Worm (Caenorhabditis elegans) whole organism, mixed stage, embryonic: ENCODE data around the gene K10D11.6.

Experiments
- M03D4.4 ChIP-seq: sonication (generic microtip); optimal IDR thresholded peaks from 2 replicates; lab custom pipeline; 2017; ENCODE audit warnings: mild to moderate bottlenecking, missing genetic modification characterization, missing compliant biosample characterization
- bed-3 ChIP-seq: fragments of 200-800 bp; sonication (Bioruptor generic); optimal IDR thresholded peaks from 3 replicates; lab custom pipeline; 2018; ENCODE audit warnings: mild to moderate bottlenecking, missing genetic modification characterization, moderate library complexity, missing compliant biosample characterization
- blmp-1 ChIP-seq: fragments of 150-350 bp; optimal IDR thresholded peaks from 2 replicates; lab custom pipeline; 2014; ENCODE audit warnings: missing biosample characterization, missing genetic modification characterization
- ceh-39 ChIP-seq: fragments of 150-350 bp; optimal IDR thresholded peaks from 2 replicates; lab custom pipeline; 2014; ENCODE audit warnings: missing biosample characterization, missing genetic modification characterization
- ceh-83 ChIP-seq: fragments of 200-800 bp; sonication (Bioruptor generic); optimal IDR thresholded peaks from 2 replicates; lab custom pipeline; 2018; ENCODE audit warnings: mild to moderate bottlenecking, missing genetic modification characterization, missing compliant biosample characterization
- ces-1 ChIP-seq: fragments of 150-350 bp; optimal IDR thresholded peaks from 2 replicates; lab custom pipeline; 2014; ENCODE audit warnings: missing biosample characterization, missing genetic modification reagents, missing genetic modification characterization
- cnd-1 ChIP-seq: fragments of 200-800 bp; sonication (Bioruptor generic); optimal IDR thresholded peaks from 2 replicates; lab custom pipeline; 2018; ENCODE audit warnings: mild to moderate bottlenecking, missing genetic modification characterization, missing compliant biosample characterization
- drap-1 ChIP-seq: fragments of 200-800 bp; sonication (Bioruptor generic); optimal IDR thresholded peaks from 3 replicates; lab custom pipeline; 2018; ENCODE audit warnings: mild to moderate bottlenecking, missing genetic modification characterization, missing compliant biosample characterization
- elt-1 ChIP-seq: sonication (generic microtip); optimal IDR thresholded peaks from 2 replicates; lab custom pipeline; 2017; ENCODE audit warnings: missing genetic modification characterization, mild to moderate bottlenecking, missing compliant biosample characterization, antibody characterized with exemption, moderate library complexity, borderline replicate concordance; ENCODE audit not compliant: insufficient read depth
- flh-1 ChIP-seq: fragments of 200-800 bp; sonication (Bioruptor generic); optimal IDR thresholded peaks from 2 replicates; lab custom pipeline; 2018; ENCODE audit warnings: mild to moderate bottlenecking, missing genetic modification characterization, moderate library complexity, missing compliant biosample characterization
- ham-2 ChIP-seq: fragments of 200-800 bp; sonication (Bioruptor generic); optimal IDR thresholded peaks from 2 replicates; lab custom pipeline; 2018; ENCODE audit warnings: mild to moderate bottlenecking, missing genetic modification characterization, missing compliant biosample characterization
- hlh-1 ChIP-seq: fragments of 150-350 bp; optimal IDR thresholded peaks from 2 replicates; lab custom pipeline; 2014; ENCODE audit warnings: missing biosample characterization, missing genetic modification reagents, missing genetic modification characterization
- lin-13 ChIP-seq: fragments of 150-350 bp; optimal IDR thresholded peaks from 2 replicates; lab custom pipeline; 2014; ENCODE audit warnings: missing biosample characterization, missing genetic modification characterization
- lin-32 ChIP-seq: fragments of 200-800 bp; sonication (Bioruptor generic); optimal IDR thresholded peaks from 2 replicates; lab custom pipeline; 2018; ENCODE audit warnings: mild to moderate bottlenecking, missing genetic modification characterization, missing compliant biosample characterization
- lsy-2 ChIP-seq: fragments of 150-350 bp; optimal IDR thresholded peaks from 2 replicates; lab custom pipeline; 2014; ENCODE audit warnings: missing biosample characterization, missing genetic modification characterization
- mab-5 ChIP-seq: fragments of 150-350 bp; optimal IDR thresholded peaks from 2 replicates; lab custom pipeline; 2014; ENCODE audit warnings: missing biosample characterization, missing genetic modification characterization
- mep-1 ChIP-seq: fragments of 150-350 bp; optimal IDR thresholded peaks from 2 replicates; lab custom pipeline; 2017; ENCODE audit warnings: missing biosample characterization, missing genetic modification reagents, missing genetic modification characterization, inconsistent platforms
- nhr-12 ChIP-seq: fragments of 150-350 bp; optimal IDR thresholded peaks from 2 replicates; lab custom pipeline; 2014; ENCODE audit warnings: missing biosample characterization, missing genetic modification characterization
- nhr-2 ChIP-seq: fragments of 150-350 bp; optimal IDR thresholded peaks from 2 replicates; lab custom pipeline; 2014; ENCODE audit warnings: missing biosample characterization, missing genetic modification characterization
- nhr-28 ChIP-seq: fragments of 150-350 bp; optimal IDR thresholded peaks from 2 replicates; lab custom pipeline; 2014; ENCODE audit warnings: missing biosample characterization, missing genetic modification characterization
- pha-4 ChIP-seq: fragments of 150-350 bp; optimal IDR thresholded peaks from 2 replicates; lab custom pipeline; 2018; ENCODE audit warnings: missing biosample characterization, missing genetic modification reagents, missing genetic modification characterization
- sptf-1 ChIP-seq: sonication (generic microtip); optimal IDR thresholded peaks from 2 replicates; lab custom pipeline; 2017; ENCODE audit warnings: mild to moderate bottlenecking, missing genetic modification characterization, moderate library complexity, missing compliant biosample characterization
- unc-120 ChIP-seq: sonication (generic microtip); optimal IDR thresholded peaks from 2 replicates; lab custom pipeline; 2017; ENCODE audit warnings: missing genetic modification characterization, missing compliant biosample characterization; ENCODE audit not compliant: poor library complexity, severe bottlenecking
- unc-39 ChIP-seq: fragments of 150-350 bp; optimal IDR thresholded peaks from 2 replicates; lab custom pipeline; 2014; ENCODE audit warnings: missing biosample characterization, missing genetic modification characterization
- unc-62 ChIP-seq: fragments of 150-350 bp; optimal IDR thresholded peaks from 2 replicates; lab custom pipeline; 2014; ENCODE audit warnings: missing biosample characterization, missing genetic modification reagents, missing genetic modification characterization
- zip-8 ChIP-seq: fragments of 150-350 bp; optimal IDR thresholded peaks from 2 replicates; lab custom pipeline; 2014; ENCODE audit warnings: missing biosample characterization, missing genetic modification characterization

Gene K10D11.6

DNA sequence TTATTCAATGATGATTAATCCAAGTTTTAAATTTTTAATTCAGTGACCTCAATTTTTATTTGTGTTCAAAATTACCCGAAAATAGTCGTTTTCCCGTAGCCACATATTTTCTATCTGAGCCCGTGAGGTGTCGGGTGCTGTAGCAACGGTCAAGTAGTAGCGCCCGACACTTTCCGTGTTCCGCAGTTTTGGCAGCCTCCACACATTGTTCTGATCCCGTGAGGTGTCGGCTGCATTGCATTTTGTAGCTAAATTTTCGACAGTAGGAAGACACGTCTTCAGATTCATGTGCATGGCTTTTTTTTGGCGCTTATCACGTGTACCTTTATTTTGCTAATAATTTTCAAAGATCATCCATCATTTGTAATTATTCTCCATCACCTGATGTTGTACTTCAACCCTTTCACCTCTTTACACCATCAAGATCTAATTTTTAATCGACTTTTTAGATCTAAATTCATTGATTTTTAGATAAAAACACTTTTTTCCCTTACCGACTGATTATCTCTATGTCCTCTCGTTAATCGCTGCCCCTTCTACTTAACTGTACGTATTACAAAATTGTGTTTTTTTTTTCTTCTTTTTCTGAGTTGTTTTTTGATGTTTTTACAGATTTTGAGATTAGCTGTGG is 24.6 kb upstream of the K10D11.6 start:
- TF ChIP-seq cnd-1 (no peak), elt-1 (tag; lab: Kevin White, UChicago) (peak; percentile 46)

ce11 chrIV:13013231-13013630 is 24.0 kb upstream of the K10D11.6 start:
- TF ChIP-seq nhr-28 (tag; lab: Kevin White, UChicago) = no peak
- no peak for TF ChIP-seq ces-1 (GFP tag; lab: Kevin White, UChicago)
- peak; percentile 35 for TF ChIP-seq ham-2 (GFP tag; lab: Kevin White, UChicago)
- no peak for TF ChIP-seq M03D4.4 (tag; lab: Kevin White, UChicago)
- TF ChIP-seq hlh-1 (tag; lab: Kevin White, UChicago) = no peak
- no peak for TF ChIP-seq nhr-12 (tag; lab: Kevin White, UChicago)
- TF ChIP-seq pha-4 (tag; lab: Kevin White, UChicago) = no peak
- TF ChIP-seq nhr-2 (tag; lab: Kevin White, UChicago) = no peak
- no peak for TF ChIP-seq ceh-39 (tag; lab: Kevin White, UChicago)
- TF ChIP-seq blmp-1 (tag; lab: Kevin White, UChicago) = peak; percentile 77

ce11 chrIV:13009507-13009906 is 20.3 kb upstream of the K10D11.6 start:
- no peak for TF ChIP-seq mep-1 (tag; lab: Kevin White, UChicago)
- no peak for TF ChIP-seq lin-13
- TF ChIP-seq hlh-1 (tag; lab: Kevin White, UChicago) = no peak
- TF ChIP-seq mab-5 (tag; lab: Kevin White, UChicago) = no peak
- no peak for TF ChIP-seq unc-39 (tag; lab: Kevin White, UChicago)
- TF ChIP-seq blmp-1 (tag; lab: Kevin White, UChicago) = no peak
- TF ChIP-seq lsy-2 = no peak
- no peak for TF ChIP-seq flh-1 (GFP tag; lab: Kevin White, UChicago)
- no peak for TF ChIP-seq sptf-1 (tag; lab: Kevin White, UChicago)
- no peak for TF ChIP-seq elt-1 (tag; lab: Kevin White, UChicago)
- no peak for TF ChIP-seq unc-120 (tag; lab: Kevin White, UChicago)
- TF ChIP-seq lin-32 = no peak
- no peak for TF ChIP-seq pha-4 (tag; lab: Kevin White, UChicago)
- TF ChIP-seq ham-2 (GFP tag; lab: Kevin White, UChicago) = no peak

DNA sequence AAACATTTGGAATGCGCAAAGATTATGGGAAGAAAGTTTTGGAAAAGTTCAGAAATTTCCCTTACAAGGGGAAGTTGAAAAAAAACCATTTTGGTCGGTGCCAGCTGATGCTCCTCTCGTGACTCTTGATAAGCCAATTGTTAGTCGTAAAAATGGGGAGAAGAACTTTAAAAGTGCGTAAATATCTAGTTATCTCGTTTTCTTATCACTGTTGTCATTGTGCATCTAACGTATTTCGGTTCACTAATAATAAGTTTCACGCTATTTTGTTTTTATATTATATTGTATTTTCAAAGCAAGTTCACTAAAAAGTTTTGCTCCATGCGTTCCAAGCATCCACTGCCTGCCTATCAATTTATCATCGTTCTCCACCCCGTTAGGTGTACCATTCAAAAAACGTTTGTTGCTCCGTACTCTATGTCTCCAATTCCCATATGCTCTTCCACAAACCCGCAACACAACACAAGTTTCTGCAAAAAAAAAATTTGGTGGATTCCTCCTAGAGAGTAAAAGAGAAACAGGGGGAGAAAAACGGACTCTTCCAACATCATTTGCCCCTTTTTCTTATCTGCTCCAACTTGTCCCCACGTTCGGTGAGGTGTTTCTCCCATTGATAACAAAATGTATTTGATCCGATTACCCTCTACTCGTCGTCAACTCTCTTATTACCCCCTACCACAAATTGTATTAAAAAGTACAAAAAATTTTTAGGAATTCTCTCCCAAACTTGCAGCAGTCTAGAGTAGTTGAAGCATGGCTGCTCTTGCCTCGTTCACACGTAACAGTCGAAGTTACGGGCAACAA is 19.4 kb upstream of the K10D11.6 start, which contains the start of gene mbk-2:
Gene mbk-2, plus strand, starts transcription at position 754 of the 804 bp plus-strand sequence.
- TF ChIP-seq drap-1 (GFP tag; lab: Kevin White, UChicago) = no peak
- no peak for TF ChIP-seq ceh-83
- no peak for TF ChIP-seq ham-2 (GFP tag; lab: Kevin White, UChicago)
- TF ChIP-seq lsy-2 = no peak

DNA sequence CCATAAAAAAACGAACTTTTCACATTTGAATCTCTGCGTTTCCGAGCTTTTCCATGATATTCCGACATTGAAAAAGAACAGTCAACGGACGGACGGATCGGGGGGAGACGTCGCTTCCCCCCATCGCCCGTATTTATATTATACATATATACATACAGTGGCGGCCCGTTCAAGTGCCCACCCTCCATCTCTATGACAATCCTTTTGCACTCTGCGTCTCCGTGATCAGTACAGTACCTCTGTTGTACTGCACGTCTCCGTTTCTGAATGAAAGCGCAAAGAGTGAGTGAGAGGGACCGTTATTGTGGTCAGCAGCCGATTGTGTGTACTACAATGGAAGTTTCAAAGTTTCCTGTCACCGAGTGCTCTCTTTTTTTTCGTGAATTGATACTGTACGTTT is 9.8 kb upstream of the K10D11.6 start:
- no peak for TF ChIP-seq bed-3
- TF ChIP-seq ham-2 (GFP tag; lab: Kevin White, UChicago) = peak; percentile 76
- TF ChIP-seq nhr-2 (tag; lab: Kevin White, UChicago) = peak; percentile 68
- TF ChIP-seq pha-4 (tag; lab: Kevin White, UChicago) = peak; percentile 53
- TF ChIP-seq sptf-1 (tag; lab: Kevin White, UChicago) = peak; percentile 23
- TF ChIP-seq, all 35 proteins: peak for 4

ce11 chrIV:12997560-12997959 is 8.3 kb upstream of the K10D11.6 start:
- TF ChIP-seq ceh-83 (no peak), unc-62 (GFP tag; lab: Kevin White, UChicago) (no peak), lin-32 (no peak), ces-1 (GFP tag; lab: Kevin White, UChicago) (no peak), zip-8 (tag; lab: Kevin White, UChicago) (no peak), mab-5 (tag; lab: Kevin White, UChicago) (no peak), pha-4 (tag; lab: Kevin White, UChicago) (no peak)
